Fruit fly (Drosophila melanogaster): ENCODE results near the gene Brd7-9.

Brd7-9 gene

dm6 chr2L:7821279-7821848, 38.7 kb downstream of the Brd7-9 start (continued):
- TF ChIP-seq CG34376 (GFP tag; optimal IDR thresholded peaks at IDR 0.05): peak; percentile 28
- peak; percentile 14; the same call in 1 of the 2 replicates for TF ChIP-seq CG6272 (GFP tag; IDR thresholded peaks at IDR 0.05)
- no peak for TF ChIP-seq pita (GFP tag; optimal IDR thresholded peaks at IDR 0.05)
- peak; percentile 37 for TF ChIP-seq tup (GFP tag; optimal IDR thresholded peaks at IDR 0.05)
- TF ChIP-seq ssp (GFP tag; IDR thresholded peaks at IDR 0.05): peak; percentile 61
- peak; percentile 4 for TF ChIP-seq schlank (tag; optimal IDR thresholded peaks at IDR 0.05)
- no peak for TF ChIP-seq crol (GFP tag; IDR thresholded peaks at IDR 0.05)
- TF ChIP-seq CG11696 (GFP tag; IDR thresholded peaks at IDR 0.05): no peak
- peak; percentile 84 for TF ChIP-seq ato (GFP tag; IDR thresholded peaks at IDR 0.05; ENCODE audit: partially characterized antibody)
- no peak for TF ChIP-seq usp (GFP tag; optimal IDR thresholded peaks at IDR 0.05)
- peak; percentile 79 for TF ChIP-seq ci (GFP tag; IDR thresholded peaks at IDR 0.05)
- peak; percentile 42 for TF ChIP-seq CG10979 (tag; optimal IDR thresholded peaks at IDR 0.05)
- TF ChIP-seq HLHmδ (GFP tag; optimal IDR thresholded peaks at IDR 0.05): no peak
- TF ChIP-seq CG12942 (GFP tag; optimal IDR thresholded peaks at IDR 0.05): peak; percentile 15
- peak; percentile 73; the same call in 1 of the 3 replicates for TF ChIP-seq Dbx (GFP tag; IDR thresholded peaks at IDR 0.05)
- TF ChIP-seq lab (GFP tag; optimal IDR thresholded peaks at IDR 0.05): no peak
- peak; percentile 2 for TF ChIP-seq Hand (GFP tag; optimal IDR thresholded peaks at IDR 0.05)
- TF ChIP-seq sisA (GFP tag; IDR thresholded peaks at IDR 0.05): no peak
- no peak for TF ChIP-seq CG10274 (GFP tag; optimal IDR thresholded peaks at IDR 0.05)
- TF ChIP-seq Hr78 (GFP tag; optimal IDR thresholded peaks at IDR 0.05): no peak
- peak; percentile 65 for TF ChIP-seq CG17829 (tag; optimal IDR thresholded peaks at IDR 0.05)
- no peak for TF ChIP-seq Nf-YA (GFP tag; IDR thresholded peaks at IDR 0.05)
- TF ChIP-seq danr (GFP tag; IDR thresholded peaks at IDR 0.05): no peak
- TF ChIP-seq ftz-f1 (GFP tag; optimal IDR thresholded peaks at IDR 0.05): no peak
- peak; percentile 85 for TF ChIP-seq bbx (GFP tag; IDR thresholded peaks at IDR 0.05; ENCODE audit: partially characterized antibody)
- peak; percentile 70 for TF ChIP-seq nerfin-2 (GFP tag; IDR thresholded peaks at IDR 0.05; ENCODE audit: partially characterized antibody)
- TF ChIP-seq CG2129 (GFP tag; IDR thresholded peaks at IDR 0.05; ENCODE audit: partially characterized antibody): peak; percentile 59
- TF ChIP-seq Drgx (GFP tag; IDR thresholded peaks at IDR 0.05): peak; percentile 15; the same call in 1 of the 2 replicates
- TF ChIP-seq CG32532 (GFP tag; IDR thresholded peaks at IDR 0.05): peak; percentile 72
- TF ChIP-seq her (GFP tag; optimal IDR thresholded peaks at IDR 0.05): peak; percentile 64
- TF ChIP-seq Sry-β (GFP tag; optimal IDR thresholded peaks at IDR 0.05): peak; percentile 22
- TF ChIP-seq CG12391 (tag; optimal IDR thresholded peaks at IDR 0.05): peak; percentile 51
- no peak for TF ChIP-seq Jarid2 (GFP tag; optimal IDR thresholded peaks at IDR 0.05)
- no peak for TF ChIP-seq tap (tag; optimal IDR thresholded peaks at IDR 0.05)
- no peak for TF ChIP-seq yki (optimal IDR thresholded peaks at IDR 0.05)
- no peak for TF ChIP-seq CG8765 (GFP tag; IDR thresholded peaks at IDR 0.05)
- no peak for TF ChIP-seq CG12299 (tag; optimal IDR thresholded peaks at IDR 0.05)
- no peak for TF ChIP-seq Dip2 (GFP tag; IDR thresholded peaks at IDR 0.05)
- 0 out of 3 replicates have a peak, but pooled peaks have one; percentile 68 for TF ChIP-seq gce (GFP tag; IDR thresholded peaks at IDR 0.05)
- TF ChIP-seq sim (GFP tag; IDR thresholded peaks at IDR 0.05): 0 out of 2 replicates have a peak, but pooled peaks have one; percentile 29
- TF ChIP-seq Eip74EF (GFP tag; optimal IDR thresholded peaks at IDR 0.05): peak in 1 of 2 experiments; percentile 28
- no peak for TF ChIP-seq gcm (GFP tag; optimal IDR thresholded peaks at IDR 0.05)
- no peak for TF ChIP-seq Gsc (GFP tag; IDR thresholded peaks at IDR 0.05)
- peak; percentile 40 for TF ChIP-seq CG15696 (tag; optimal IDR thresholded peaks at IDR 0.05)
- TF ChIP-seq sima (GFP tag; optimal IDR thresholded peaks at IDR 0.05): no peak
- peak; percentile 57 for TF ChIP-seq CG9609 (GFP tag; optimal IDR thresholded peaks at IDR 0.05)
- TF ChIP-seq CG6765 (GFP tag; optimal IDR thresholded peaks at IDR 0.05): no peak
- TF ChIP-seq CG3726 (GFP tag; IDR thresholded peaks at IDR 0.05): peak; percentile 29; the same call in 1 of the 3 replicates
- TF ChIP-seq CG4282 (GFP tag; optimal IDR thresholded peaks at IDR 0.05): no peak
- no peak for TF ChIP-seq bowl (GFP tag; IDR thresholded peaks at IDR 0.05)
